Fruit fly (Drosophila melanogaster): ENCODE results near the gene Alp9.

- TF ChIP-seq psq (optimal IDR thresholded peaks at IDR 0.05): no peak
- no peak for TF ChIP-seq usp (GFP tag; optimal IDR thresholded peaks at IDR 0.05)
- TF ChIP-seq pan (optimal IDR thresholded peaks at IDR 0.05): no peak
- no peak for TF ChIP-seq Dll (optimal IDR thresholded peaks at IDR 0.05)
- no peak for TF ChIP-seq CG8478 (optimal IDR thresholded peaks at IDR 0.05)
- no peak for TF ChIP-seq EcR (GFP tag; optimal IDR thresholded peaks at IDR 0.05)
Observed at dm6 chr3L:5551087-5551486, 44.3 kb upstream of the Alp9 start, which contains the start of gene frm.

Measured in whole organism.